Fruit fly (Drosophila melanogaster) whole organism, adult: ENCODE measurements around the gene Etfb.
A peak's percentile ranks its signal among the peaks of the same experiment; 100 is the strongest.

Experiments used
- CG11617 ChIP-seq: fragments of 200-800 bp; sonication (Bioruptor generic); optimal IDR thresholded peaks from 2 replicates; lab custom pipeline; 2017; ENCODE audit warnings: mild to moderate bottlenecking, missing biosample characterization, missing genetic modification reagents, missing genetic modification characterization
- CG12768 ChIP-seq: fragments of 200-800 bp; sonication (Bioruptor generic); optimal IDR thresholded peaks from 2 replicates; lab custom pipeline; 2017; ENCODE audit warnings: missing biosample characterization, missing genetic modification characterization, mild to moderate bottlenecking, moderate library complexity, missing genetic modification reagents
- CG14711 ChIP-seq: fragments of 200-800 bp; sonication (Bioruptor generic); optimal IDR thresholded peaks from 2 replicates; lab custom pipeline; 2018; ENCODE audit warnings: missing biosample characterization, mild to moderate bottlenecking, missing genetic modification characterization, moderate library complexity
- CG1620 ChIP-seq: fragments of 200-800 bp; sonication (Bioruptor generic); optimal IDR thresholded peaks from 2 replicates; lab custom pipeline; 2016; ENCODE audit warnings: missing biosample characterization, missing genetic modification characterization
- CG33017 ChIP-seq: fragments of 200-800 bp; sonication (Bioruptor generic); optimal IDR thresholded peaks from 2 replicates; lab custom pipeline; 2018; ENCODE audit warnings: missing biosample characterization, mild to moderate bottlenecking, missing genetic modification characterization, moderate library complexity
- Crg-1 ChIP-seq: fragments of 200-800 bp; sonication (Bioruptor generic); optimal IDR thresholded peaks from 2 replicates; lab custom pipeline; 2016; ENCODE audit warnings: missing biosample characterization, missing genetic modification characterization
- Mnt ChIP-seq: fragments of 200-800 bp; sonication (Bioruptor generic); optimal IDR thresholded peaks from 2 replicates; lab custom pipeline; 2016; ENCODE audit warnings: missing biosample characterization, mild to moderate bottlenecking, missing genetic modification characterization
- bab1 ChIP-seq: fragments of 200-800 bp; sonication (Bioruptor generic); optimal IDR thresholded peaks from 3 replicates; lab custom pipeline; 2019; ENCODE audit warnings: missing biosample characterization, mild to moderate bottlenecking, missing genetic modification characterization, moderate library complexity
- cic ChIP-seq: fragments of 200-800 bp; sonication (Bioruptor generic); optimal IDR thresholded peaks from 2 replicates; lab custom pipeline; 2017; ENCODE audit warnings: missing biosample characterization, mild to moderate bottlenecking, missing genetic modification characterization, moderate library complexity
- cnc ChIP-seq, 2 experiments: fragments of >200 bp; optimal IDR thresholded peaks; 2 replicates each; lab custom pipeline; 2017
- kay ChIP-seq: fragments of 200-800 bp; sonication (Bioruptor generic); peaks from one replicate; lab custom pipeline; 2016; ENCODE audit warnings: missing biosample characterization, missing genetic modification characterization, borderline replicate concordance
- ovo ChIP-seq: fragments of 200-800 bp; sonication (Bioruptor generic); optimal IDR thresholded peaks from 2 replicates; lab custom pipeline; 2016; ENCODE audit warnings: missing biosample characterization, missing genetic modification characterization

dm6 chr3R:29794161-29794882 is 8.4 kb downstream of the Etfb start, which contains the start of gene sro:
- no peak for TF ChIP-seq Mnt (GFP tag; lab: Kevin White, UChicago)
- TF ChIP-seq CG1620 (GFP tag; lab: Kevin White, UChicago): no peak
- TF ChIP-seq cic: no peak
- no peak for TF ChIP-seq CG12768 (GFP tag; lab: Kevin White, UChicago)
- TF ChIP-seq CG11617 (GFP tag; lab: Kevin White, UChicago): no peak
- TF ChIP-seq cnc (optimal IDR thresholded peaks at IDR 0.05; lab: Kevin White, UChicago): no peak
- peak; percentile 3 for TF ChIP-seq Crg-1
- TF ChIP-seq ovo: no peak
- TF ChIP-seq kay: no peak
- TF ChIP-seq bab1 (GFP tag; lab: Kevin White, UChicago): peak; percentile 46
- no peak for TF ChIP-seq CG33017 (tag; lab: Kevin White, UChicago)
- TF ChIP-seq CG14711 (tag; lab: Kevin White, UChicago): no peak
